Worm (Caenorhabditis elegans): ENCODE results near the gene nspd-5.

DNA sequence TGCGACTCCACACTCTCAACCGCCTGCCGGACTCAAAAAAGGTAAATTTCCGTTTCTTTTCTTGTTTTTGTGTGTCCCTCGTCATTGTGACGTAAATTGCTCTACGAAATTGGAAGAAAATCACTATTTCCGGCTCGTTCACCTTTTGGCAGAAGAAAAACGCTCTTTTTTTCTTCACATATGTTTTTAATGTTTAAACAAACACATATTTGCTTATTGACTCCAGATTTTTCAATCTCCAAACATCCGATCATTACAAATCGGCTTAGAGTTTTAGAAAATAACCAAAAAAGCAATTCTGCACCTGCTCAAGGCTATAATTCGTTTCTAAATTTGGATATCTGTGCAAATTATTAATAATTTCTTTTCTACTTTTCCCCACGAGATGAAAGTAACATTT is 45.7 kb upstream of the nspd-5 start:
- TF ChIP-seq W03F9.2 (tag; optimal IDR thresholded peaks at IDR 0.05) (no peak), him-1 (tag; optimal IDR thresholded peaks at IDR 0.05) (no peak)
